Worm (Caenorhabditis elegans) whole organism, L1 larva: ENCODE measurements around the gene F53F8.3.

Experiments
- hlh-4 ChIP-seq: sonication (generic microtip); optimal IDR thresholded peaks from 2 replicates; lab custom pipeline; 2016; ENCODE audit warnings: mild to moderate bottlenecking, missing genetic modification characterization, missing compliant biosample characterization
- sox-4 ChIP-seq: sonication (generic microtip); optimal IDR thresholded peaks from 2 replicates; lab custom pipeline; 2016; ENCODE audit warnings: missing genetic modification characterization, missing compliant biosample characterization
- tbx-2 ChIP-seq: sonication (generic microtip); optimal IDR thresholded peaks from 2 replicates; lab custom pipeline; 2016; ENCODE audit warnings: missing genetic modification characterization, missing compliant biosample characterization
- unc-86 ChIP-seq: sonication (generic microtip); optimal IDR thresholded peaks from 2 replicates; lab custom pipeline; 2016; ENCODE audit warnings: missing genetic modification characterization, missing compliant biosample characterization
- ztf-4 ChIP-seq: fragments of 150-350 bp; optimal IDR thresholded peaks from 2 replicates; lab custom pipeline; 2014; ENCODE audit warnings: missing biosample characterization, missing genetic modification characterization

ce11 chrV:20712318-20712993, 23.1 kb upstream of the F53F8.3 start:
- TF ChIP-seq unc-86 (tag; lab: Kevin White, UChicago) = no peak
- TF ChIP-seq hlh-4 (tag; lab: Kevin White, UChicago) = no peak
- TF ChIP-seq sox-4 (tag; lab: Kevin White, UChicago) = no peak
- peak; percentile 20 for TF ChIP-seq tbx-2
- TF ChIP-seq ztf-4 (tag; lab: Kevin White, UChicago) = no peak
